Fruit fly (Drosophila melanogaster) whole organism, wandering third instar larva: Measurements from ENCODE around the gene CG9636.

Source experiments
- Abd-B ChIP-seq: fragments of >200 bp; optimal IDR thresholded peaks from 2 replicates; lab custom pipeline; 2017; ENCODE audit warnings: missing biosample characterization, missing genetic modification characterization
- HLH106 ChIP-seq: fragments of 200-800 bp; optimal IDR thresholded peaks from 3 replicates; lab custom pipeline; 2019; ENCODE audit warnings: missing biosample characterization, mild to moderate bottlenecking, missing genetic modification characterization, moderate library complexity
- Jra ChIP-seq: sonication (Bioruptor generic); optimal IDR thresholded peaks from 2 replicates; lab custom pipeline; 2016; ENCODE audit warnings: missing biosample characterization, missing genetic modification characterization
- Myc ChIP-seq: fragments of >200 bp; optimal IDR thresholded peaks from 2 replicates; lab custom pipeline; 2017
- OdsH ChIP-seq: fragments of 200-800 bp; sonication (Bioruptor generic); optimal IDR thresholded peaks from 2 replicates; lab custom pipeline; 2016; ENCODE audit warnings: missing biosample characterization, mild to moderate bottlenecking, missing genetic modification characterization
- fru ChIP-seq: fragments of 200-800 bp; sonication (Bioruptor generic); optimal IDR thresholded peaks from 3 replicates; lab custom pipeline; 2016; ENCODE audit warnings: missing biosample characterization, mild to moderate bottlenecking, missing genetic modification characterization

- no peak for TF ChIP-seq Myc (lab: Kevin White, UChicago)
- no peak for TF ChIP-seq Jra (GFP tag; lab: Kevin White, UChicago)
- no peak for TF ChIP-seq OdsH (GFP tag; lab: Kevin White, UChicago)
- TF ChIP-seq fru (GFP tag; lab: Kevin White, UChicago) = no peak
- no peak for TF ChIP-seq HLH106 (tag; lab: Kevin White, UChicago)
- no peak for TF ChIP-seq Abd-B (GFP tag; lab: Kevin White, UChicago)
These were observed 35.1 kb downstream of the CG9636 start for dm6 chr3R:8208378-8209021.
